Fruit fly (Drosophila melanogaster): ENCODE results near the gene dlt.

- TF ChIP-seq usp (GFP tag; optimal IDR thresholded peaks at IDR 0.05) (no peak), pan (optimal IDR thresholded peaks at IDR 0.05) (no peak), Dll (optimal IDR thresholded peaks at IDR 0.05) (no peak), psq (optimal IDR thresholded peaks at IDR 0.05) (no peak), EcR (GFP tag; optimal IDR thresholded peaks at IDR 0.05) (no peak)
Observed at dm6 chr3L:1745432-1745831, 49.7 kb downstream of the dlt start.
